Fruit fly (Drosophila melanogaster): ENCODE measurements around the gene Nek2.

dm6 chrX:7933210-7933915 lies 41.9 kb upstream of the Nek2 start, which contains the start of the genes Dhdds and RpS14a:
- TF ChIP-seq tx (GFP tag; optimal IDR thresholded peaks at IDR 0.05) (no peak), tio (GFP tag; optimal IDR thresholded peaks at IDR 0.05) (no peak), CHES-1-like (GFP tag; optimal IDR thresholded peaks at IDR 0.05) (peak; percentile 72), Ssrp (tag; optimal IDR thresholded peaks at IDR 0.05) (no peak), CG6654 (GFP tag; optimal IDR thresholded peaks at IDR 0.05) (peak; percentile 8), ro (GFP tag; IDR thresholded peaks at IDR 0.05) (no peak), CG9215 (GFP tag; IDR thresholded peaks at IDR 0.05) (peak; percentile 54; the same call in 1 of the 2 replicates), kay (GFP tag; optimal IDR thresholded peaks at IDR 0.05) (no peak), CG4282 (GFP tag; optimal IDR thresholded peaks at IDR 0.05) (peak; percentile 5), Mes4 (GFP tag; optimal IDR thresholded peaks at IDR 0.05) (peak; percentile 71), CTCF (GFP tag; optimal IDR thresholded peaks at IDR 0.05) (peak; percentile 37), esg (GFP tag; conservative IDR thresholded peaks at IDR 0.05) (no peak)

Data from whole organism, embryonic.